Worm (Caenorhabditis elegans) whole organism, late embryonic: ENCODE data around the gene C11H1.5.
A peak's percentile ranks its signal among the peaks of the same experiment; 100 is the strongest.

Experiments
- C08G9.2 ChIP-seq: sonication (generic microtip); optimal IDR thresholded peaks from 2 replicates; lab custom pipeline; 2016; ENCODE audit warnings: mild to moderate bottlenecking, missing genetic modification characterization, moderate library complexity, missing compliant biosample characterization
- F13H6.1 ChIP-seq: sonication (generic microtip); optimal IDR thresholded peaks from 2 replicates; lab custom pipeline; 2016; ENCODE audit warnings: missing genetic modification characterization, missing compliant biosample characterization
- K02D7.2 ChIP-seq: sonication (generic microtip); optimal IDR thresholded peaks from 2 replicates; lab custom pipeline; 2017; ENCODE audit warnings: mild to moderate bottlenecking, missing genetic modification characterization, missing compliant biosample characterization
- K09A11.1 ChIP-seq: sonication (generic microtip); optimal IDR thresholded peaks from 2 replicates; lab custom pipeline; 2017; ENCODE audit warnings: antibody characterized with exemption, mild to moderate bottlenecking, missing genetic modification characterization, missing compliant biosample characterization; ENCODE audit not compliant: insufficient read depth
- Y22D7AL.16 ChIP-seq: sonication (generic microtip); optimal IDR thresholded peaks from 2 replicates; lab custom pipeline; 2016; ENCODE audit warnings: missing genetic modification characterization, missing compliant biosample characterization
- ahr-1 ChIP-seq: sonication (generic microtip); optimal IDR thresholded peaks from 2 replicates; lab custom pipeline; 2016; ENCODE audit warnings: missing genetic modification characterization, missing compliant biosample characterization
- ama-1 ChIP-seq: fragments of 150-350 bp; optimal IDR thresholded peaks from 2 replicates; lab custom pipeline; 2014
- ceh-14 ChIP-seq: sonication (generic microtip); optimal IDR thresholded peaks from 2 replicates; lab custom pipeline; 2016; ENCODE audit warnings: missing genotype, missing genetic modification characterization, missing compliant biosample characterization
- ceh-19 ChIP-seq: fragments of 200-800 bp; sonication (Bioruptor generic); optimal IDR thresholded peaks from 2 replicates; lab custom pipeline; 2018; ENCODE audit warnings: mild to moderate bottlenecking, missing genetic modification characterization, missing compliant biosample characterization
- ceh-2 ChIP-seq: sonication (generic microtip); optimal IDR thresholded peaks from 2 replicates; lab custom pipeline; 2016; ENCODE audit warnings: missing genotype, missing genetic modification characterization, missing compliant biosample characterization
- ceh-24 ChIP-seq: sonication (generic microtip); optimal IDR thresholded peaks from 2 replicates; lab custom pipeline; 2016; ENCODE audit warnings: mild to moderate bottlenecking, missing genetic modification characterization, missing compliant biosample characterization
- ceh-31 ChIP-seq: sonication (generic microtip); optimal IDR thresholded peaks from 2 replicates; lab custom pipeline; 2016; ENCODE audit warnings: missing genetic modification characterization, missing compliant biosample characterization
- ceh-34 ChIP-seq: sonication (generic microtip); optimal IDR thresholded peaks from 2 replicates; lab custom pipeline; 2016; ENCODE audit warnings: mild to moderate bottlenecking, missing genetic modification characterization, missing compliant biosample characterization
- ceh-48 ChIP-seq: sonication (generic microtip); optimal IDR thresholded peaks from 2 replicates; lab custom pipeline; 2016; ENCODE audit warnings: missing genetic modification characterization, inconsistent platforms, missing compliant biosample characterization
- ceh-6 ChIP-seq: fragments of 200-800 bp; sonication (Bioruptor generic); optimal IDR thresholded peaks from 2 replicates; lab custom pipeline; 2018; ENCODE audit warnings: mild to moderate bottlenecking, missing genetic modification characterization, missing compliant biosample characterization
- ceh-9 ChIP-seq: sonication (generic microtip); optimal IDR thresholded peaks from 2 replicates; lab custom pipeline; 2016; ENCODE audit warnings: mild to moderate bottlenecking, missing genetic modification characterization, inconsistent platforms, missing compliant biosample characterization
- elt-2 ChIP-seq: sonication (generic microtip); optimal IDR thresholded peaks from 2 replicates; lab custom pipeline; 2016; ENCODE audit warnings: missing genetic modification reagents, missing genetic modification characterization, missing compliant biosample characterization
- elt-4 ChIP-seq: sonication (generic microtip); optimal IDR thresholded peaks from 2 replicates; lab custom pipeline; 2016; ENCODE audit warnings: missing genetic modification characterization, missing compliant biosample characterization
- ets-4 ChIP-seq: sonication (generic microtip); optimal IDR thresholded peaks from 2 replicates; lab custom pipeline; 2016; ENCODE audit warnings: missing genetic modification characterization, missing compliant biosample characterization
- fkh-10 ChIP-seq: fragments of 150-350 bp; optimal IDR thresholded peaks from 2 replicates; lab custom pipeline; 2014; ENCODE audit warnings: missing biosample characterization, missing genetic modification reagents, missing genetic modification characterization
- gmeb-2 ChIP-seq: sonication (generic microtip); optimal IDR thresholded peaks from 2 replicates; lab custom pipeline; 2016; ENCODE audit warnings: missing genetic modification characterization, inconsistent platforms, missing compliant biosample characterization
- hlh-13 ChIP-seq: fragments of 200-800 bp; sonication (Bioruptor generic); optimal IDR thresholded peaks from 2 replicates; lab custom pipeline; 2018; ENCODE audit warnings: mild to moderate bottlenecking, missing genetic modification characterization, missing compliant biosample characterization
- hlh-15 ChIP-seq: sonication (generic microtip); optimal IDR thresholded peaks from 2 replicates; lab custom pipeline; 2016; ENCODE audit warnings: missing genetic modification characterization, missing compliant biosample characterization
- hlh-30 ChIP-seq: sonication (generic microtip); optimal IDR thresholded peaks from 2 replicates; lab custom pipeline; 2017; ENCODE audit warnings: antibody characterized with exemption, missing genetic modification characterization, missing compliant biosample characterization; ENCODE audit not compliant: insufficient read depth
- hlh-6 ChIP-seq: sonication (generic microtip); optimal IDR thresholded peaks from 2 replicates; lab custom pipeline; 2016; ENCODE audit warnings: missing genotype, missing genetic modification characterization, missing compliant biosample characterization
- lin-11 ChIP-seq: fragments of 200-800 bp; sonication (Bioruptor generic); optimal IDR thresholded peaks from 2 replicates; lab custom pipeline; 2018; ENCODE audit warnings: mild to moderate bottlenecking, missing genetic modification characterization, missing compliant biosample characterization
- madf-2 ChIP-seq: sonication (generic microtip); optimal IDR thresholded peaks from 2 replicates; lab custom pipeline; 2017; ENCODE audit warnings: missing genetic modification characterization, missing compliant biosample characterization
- mec-3 ChIP-seq: sonication (generic microtip); optimal IDR thresholded peaks from 2 replicates; lab custom pipeline; 2016; ENCODE audit warnings: borderline replicate concordance, missing genetic modification characterization, missing compliant biosample characterization
- nfya-1 ChIP-seq: sonication (generic microtip); optimal IDR thresholded peaks from 2 replicates; lab custom pipeline; 2017; ENCODE audit warnings: missing genetic modification characterization, mild to moderate bottlenecking, missing compliant biosample characterization, antibody characterized with exemption, moderate library complexity
- nhr-232 ChIP-seq: sonication (generic microtip); optimal IDR thresholded peaks from 2 replicates; lab custom pipeline; 2016; ENCODE audit warnings: missing genetic modification characterization, missing compliant biosample characterization
- pag-3 ChIP-seq: sonication (generic microtip); optimal IDR thresholded peaks from 2 replicates; lab custom pipeline; 2016; ENCODE audit warnings: missing compliant biosample characterization, missing genetic modification characterization, borderline replicate concordance
- pax-1 ChIP-seq: fragments of 150-350 bp; optimal IDR thresholded peaks from 2 replicates; lab custom pipeline; 2014; ENCODE audit warnings: missing biosample characterization, missing genetic modification characterization
- pqm-1 ChIP-seq: sonication (generic microtip); optimal IDR thresholded peaks from 2 replicates; lab custom pipeline; 2016; ENCODE audit warnings: missing genetic modification characterization, missing compliant biosample characterization
- ref-2 ChIP-seq: sonication (generic microtip); optimal IDR thresholded peaks from 2 replicates; lab custom pipeline; 2016; ENCODE audit warnings: missing genetic modification characterization, missing compliant biosample characterization
- sdc-2 ChIP-seq: sonication (generic microtip); optimal IDR thresholded peaks from 2 replicates; lab custom pipeline; 2016; ENCODE audit warnings: missing genotype, missing genetic modification characterization, missing compliant biosample characterization
- sox-2 ChIP-seq: fragments of 200-800 bp; sonication (Bioruptor generic); IDR thresholded peaks from 2 replicates; pipeline ENCODE4 v1.3.6; 2022; ENCODE audit warnings: missing genetic modification reagents, missing genetic modification characterization, missing compliant biosample characterization
- sox-4 ChIP-seq: sonication (generic microtip); optimal IDR thresholded peaks from 2 replicates; lab custom pipeline; 2017; ENCODE audit warnings: mild to moderate bottlenecking, missing genetic modification characterization, inconsistent platforms, missing compliant biosample characterization
- syd-9 ChIP-seq: sonication (generic microtip); optimal IDR thresholded peaks from 2 replicates; lab custom pipeline; 2016; ENCODE audit warnings: mild to moderate bottlenecking, missing genetic modification characterization, moderate library complexity, missing compliant biosample characterization
- tbx-7 ChIP-seq: sonication (generic microtip); optimal IDR thresholded peaks from 2 replicates; lab custom pipeline; 2016; ENCODE audit warnings: missing genotype, missing genetic modification characterization, missing compliant biosample characterization
- unc-3 ChIP-seq, 2 experiments: fragments of 200-800 bp in 1 of 2; sonication (Bioruptor generic) in 1 of 2; sonication (generic microtip) in 1 of 2; conservative IDR thresholded peaks in 1 of 2; optimal IDR thresholded peaks in 1 of 2; 2 replicates each; pipeline versions ENCODE4 v1.3.6 to Lab custom; 2016 to 2022; ENCODE audit warnings: missing compliant biosample characterization in 2 of 2, missing genetic modification characterization in 2 of 2, missing genetic modification reagents in 1 of 2
- unc-42 ChIP-seq: sonication (generic microtip); optimal IDR thresholded peaks from 2 replicates; lab custom pipeline; 2016; ENCODE audit warnings: missing genotype, missing genetic modification characterization, missing compliant biosample characterization
- unc-55 ChIP-seq: sonication (generic microtip); optimal IDR thresholded peaks from 2 replicates; lab custom pipeline; 2017; ENCODE audit warnings: missing biosample characterization, missing genetic modification reagents, missing genetic modification characterization
- unc-86 ChIP-seq: sonication (generic microtip); optimal IDR thresholded peaks from 2 replicates; lab custom pipeline; 2016; ENCODE audit warnings: missing genetic modification characterization, missing compliant biosample characterization
- zip-5 ChIP-seq: sonication (generic microtip); optimal IDR thresholded peaks from 2 replicates; lab custom pipeline; 2016; ENCODE audit warnings: missing genetic modification characterization, missing compliant biosample characterization
- ztf-16 ChIP-seq: sonication (generic microtip); optimal IDR thresholded peaks from 2 replicates; lab custom pipeline; 2017; ENCODE audit warnings: missing genetic modification characterization, missing compliant biosample characterization

The C11H1.5 gene

DNA sequence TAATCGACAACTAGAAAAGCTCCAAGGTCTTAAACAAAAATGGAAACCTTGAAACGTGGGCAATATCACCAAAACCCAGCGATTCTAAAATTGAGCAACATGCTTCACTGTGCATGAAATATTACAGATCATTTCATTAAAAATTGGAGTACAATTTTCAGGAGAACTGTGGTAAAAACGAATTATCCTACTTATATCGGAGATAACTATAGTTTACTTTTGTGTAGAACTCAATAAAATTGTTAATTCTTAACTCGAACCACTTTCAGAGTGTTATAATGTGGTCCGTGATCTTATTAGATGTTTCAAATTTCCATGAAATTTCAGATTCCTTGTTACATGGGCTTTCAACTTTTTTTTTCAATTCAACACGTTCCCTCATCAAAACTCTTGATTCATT is 32.2 kb upstream of the C11H1.5 start, which contains the start of gene K04G11.1:
TSS of gene K04G11.1 (plus strand) at position 301 of the 400 bp plus-strand sequence.
- TF ChIP-seq fkh-10 (GFP tag; lab: Kevin White, UChicago) (no peak), sdc-2 (tag; lab: Kevin White, UChicago) (no peak), hlh-15 (tag; lab: Kevin White, UChicago) (no peak), Y22D7AL.16 (tag; lab: Kevin White, UChicago) (no peak), sox-4 (tag; lab: Kevin White, UChicago) (no peak), ztf-16 (tag; lab: Kevin White, UChicago) (no peak), elt-4 (no peak), ama-1 (lab: Kevin White, UChicago) (no peak), K02D7.2 (tag; lab: Kevin White, UChicago) (no peak), gmeb-2 (no peak), ceh-31 (tag; lab: Kevin White, UChicago) (no peak), zip-5 (no peak), nhr-232 (no peak), tbx-7 (no peak), hlh-30 (no peak)

- no peak for TF ChIP-seq ceh-14
- TF ChIP-seq ceh-9 (tag; lab: Kevin White, UChicago), result no peak
- TF ChIP-seq nfya-1 (tag; lab: Kevin White, UChicago), result peak; percentile 6
- TF ChIP-seq C08G9.2 (tag; lab: Kevin White, UChicago), result no peak
- TF ChIP-seq Y22D7AL.16 (tag; lab: Kevin White, UChicago), result no peak
- TF ChIP-seq gmeb-2, result no peak
- TF ChIP-seq lin-11, result no peak
- peak; percentile 12 for TF ChIP-seq sdc-2 (tag; lab: Kevin White, UChicago)
- no peak for TF ChIP-seq ahr-1 (tag; lab: Kevin White, UChicago)
- no peak for TF ChIP-seq ceh-31 (tag; lab: Kevin White, UChicago)
- TF ChIP-seq ama-1 (lab: Kevin White, UChicago), result no peak
- no peak for TF ChIP-seq K09A11.1 (tag; lab: Kevin White, UChicago)
- no peak for TF ChIP-seq unc-42 (tag; lab: Kevin White, UChicago)
- TF ChIP-seq ceh-48, result no peak
- no peak for TF ChIP-seq unc-3 (GFP tag; conservative IDR thresholded peaks at IDR 0.05; lab: Robert Waterston, UW)
- no peak for TF ChIP-seq unc-3 (tag; optimal IDR thresholded peaks at IDR 0.05; lab: Kevin White, UChicago)
- TF ChIP-seq ztf-16 (tag; lab: Kevin White, UChicago), result no peak
- TF ChIP-seq ceh-24, result no peak
- TF ChIP-seq elt-2 (tag; lab: Kevin White, UChicago), result no peak
- TF ChIP-seq ceh-2, result no peak
- no peak for TF ChIP-seq sox-2
- peak; percentile 3 for TF ChIP-seq ceh-34 (tag; lab: Kevin White, UChicago)
- no peak for TF ChIP-seq madf-2 (tag; lab: Kevin White, UChicago)
- no peak for TF ChIP-seq F13H6.1 (tag; lab: Kevin White, UChicago)
- no peak for TF ChIP-seq pax-1 (tag; lab: Kevin White, UChicago)
Measured at ce11 chrX:14334151-14334550, 31.2 kb upstream of the C11H1.5 start.

- TF ChIP-seq ama-1 (lab: Kevin White, UChicago) (no peak), ceh-31 (tag; lab: Kevin White, UChicago) (peak; percentile 44), zip-5 (no peak)
Measured at ce11 chrX:14329348-14329747, 26.4 kb upstream of the C11H1.5 start.

ce11 chrX:14327398-14327797 is 24.4 kb upstream of the C11H1.5 start, which contains the start of gene C11H1.7:
C11H1.7 (plus strand) TSS chrX:14327409.
- no peak for TF ChIP-seq ceh-34 (tag; lab: Kevin White, UChicago)
- TF ChIP-seq K02D7.2 (tag; lab: Kevin White, UChicago), result no peak
- no peak for TF ChIP-seq Y22D7AL.16 (tag; lab: Kevin White, UChicago)
- no peak for TF ChIP-seq sdc-2 (tag; lab: Kevin White, UChicago)
- no peak for TF ChIP-seq ets-4 (tag; lab: Kevin White, UChicago)
- no peak for TF ChIP-seq ref-2 (tag; lab: Kevin White, UChicago)
- TF ChIP-seq unc-55 (GFP tag; lab: Kevin White, UChicago), result no peak
- no peak for TF ChIP-seq mec-3 (tag; lab: Kevin White, UChicago)
- no peak for TF ChIP-seq gmeb-2
- no peak for TF ChIP-seq syd-9 (tag; lab: Kevin White, UChicago)
- no peak for TF ChIP-seq ceh-19 (GFP tag; lab: Kevin White, UChicago)
- TF ChIP-seq hlh-6 (tag; lab: Kevin White, UChicago), result no peak
- TF ChIP-seq unc-86 (tag; lab: Kevin White, UChicago), result no peak
- no peak for TF ChIP-seq nfya-1 (tag; lab: Kevin White, UChicago)
- no peak for TF ChIP-seq pag-3 (tag; lab: Kevin White, UChicago)
- TF ChIP-seq pqm-1 (tag; lab: Kevin White, UChicago), result no peak
- TF ChIP-seq ceh-6, result no peak
- no peak for TF ChIP-seq hlh-13 (GFP tag; lab: Kevin White, UChicago)
- TF ChIP-seq ceh-9 (tag; lab: Kevin White, UChicago), result no peak
